Worm (Caenorhabditis elegans): Measurements from ENCODE around the gene clp-7.

ce11 chrIV:1461463-1461862 is 15.7 kb upstream of the clp-7 start:
- TF ChIP-seq ztf-11 (tag; optimal IDR thresholded peaks at IDR 0.05) = no peak
- no peak for TF ChIP-seq nhr-23 (tag; optimal IDR thresholded peaks at IDR 0.05)
- no peak for TF ChIP-seq ceh-82 (tag; optimal IDR thresholded peaks at IDR 0.05)
- TF ChIP-seq snpc-4 (tag; optimal IDR thresholded peaks at IDR 0.05) = no peak
- TF ChIP-seq fos-1 (tag; optimal IDR thresholded peaks at IDR 0.05) = no peak
- no peak for TF ChIP-seq unc-62 (GFP tag; optimal IDR thresholded peaks at IDR 0.05)
- no peak for TF ChIP-seq ztf-1 (GFP tag; conservative IDR thresholded peaks at IDR 0.05)

All from whole organism, L2 larva.